Worm (Caenorhabditis elegans) whole organism, L4/young adult: ENCODE results near the gene F55G7.5.
"Not testable (repeated sequence)": the region's sequence is repeated elsewhere in the genome, so short reads cannot be mapped to it uniquely, and the experiment has no call there.

Source experiments
- W03F9.2 ChIP-seq: fragments of 150-350 bp; optimal IDR thresholded peaks from 2 replicates; lab custom pipeline; 2014; ENCODE audit warnings: missing biosample characterization, missing genetic modification characterization
- dao-5 ChIP-seq: sonication (generic microtip); optimal IDR thresholded peaks from 2 replicates; lab custom pipeline; 2016; ENCODE audit warnings: missing genotype, missing genetic modification characterization, moderate library complexity, missing compliant biosample characterization
- him-1 ChIP-seq: sonication (generic microtip); optimal IDR thresholded peaks from 2 replicates; lab custom pipeline; 2016; ENCODE audit warnings: missing genotype, missing genetic modification reagents, missing genetic modification characterization, missing compliant biosample characterization

F55G7.5 gene

DNA sequence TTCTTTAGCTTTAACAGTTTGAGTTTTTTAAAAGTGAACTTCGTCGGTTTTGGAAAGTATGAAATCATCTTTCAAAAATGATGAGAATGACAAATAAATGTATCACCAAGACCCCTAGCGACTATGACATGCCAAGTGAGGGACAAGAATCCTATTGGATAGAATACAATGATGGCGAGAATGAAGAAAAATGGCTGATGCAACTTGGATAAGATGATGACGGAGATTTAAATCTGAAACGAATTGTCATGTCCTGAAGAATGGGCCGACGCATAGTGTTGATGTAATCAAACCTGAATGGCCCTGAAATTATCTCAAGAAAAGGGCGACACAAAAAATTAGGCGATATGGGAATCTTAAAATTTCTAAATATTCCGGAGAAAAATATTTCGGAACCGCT is 24.9 kb upstream of the F55G7.5 start:
- no peak for TF ChIP-seq dao-5 (tag; lab: Kevin White, UChicago)
- no peak for TF ChIP-seq W03F9.2 (tag; lab: Kevin White, UChicago)
- TF ChIP-seq him-1 (tag; lab: Kevin White, UChicago): no peak

DNA sequence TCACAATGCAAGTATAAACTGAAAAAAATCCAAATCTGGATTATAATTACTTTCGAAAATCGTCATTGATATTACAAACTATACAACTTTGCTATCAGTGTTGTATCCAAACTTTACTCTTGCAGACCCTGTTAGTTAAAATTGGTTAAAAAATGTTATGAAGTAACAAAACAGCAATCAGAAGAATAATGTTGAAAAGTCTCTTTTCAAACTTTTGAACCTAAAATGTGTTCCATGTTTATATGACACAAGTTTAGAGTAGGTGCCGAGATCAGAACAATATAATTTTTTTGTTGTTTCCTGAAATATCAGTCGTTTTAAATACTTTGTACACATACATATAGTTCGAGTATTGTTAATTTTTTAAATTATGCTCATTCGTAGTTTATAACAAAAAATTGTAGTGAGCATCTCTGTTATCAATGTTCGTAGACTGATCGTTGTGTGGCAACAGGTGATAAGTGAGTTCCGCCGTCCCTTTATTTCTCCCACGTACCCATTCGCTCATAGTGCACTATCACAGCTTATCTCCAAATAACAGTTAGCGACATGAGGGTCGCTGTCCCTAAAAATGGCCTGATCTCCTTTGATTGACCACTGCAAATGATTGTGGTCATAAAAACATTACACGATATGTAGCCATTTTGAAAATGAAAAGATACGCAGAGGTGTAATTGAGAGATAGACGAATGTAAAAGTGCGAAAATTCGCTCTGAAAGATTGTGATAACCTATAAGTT is 23.5 kb upstream of the F55G7.5 start:
- TF ChIP-seq dao-5 (tag; lab: Kevin White, UChicago) (no peak), W03F9.2 (tag; lab: Kevin White, UChicago) (no peak), him-1 (tag; lab: Kevin White, UChicago) (no peak)

DNA sequence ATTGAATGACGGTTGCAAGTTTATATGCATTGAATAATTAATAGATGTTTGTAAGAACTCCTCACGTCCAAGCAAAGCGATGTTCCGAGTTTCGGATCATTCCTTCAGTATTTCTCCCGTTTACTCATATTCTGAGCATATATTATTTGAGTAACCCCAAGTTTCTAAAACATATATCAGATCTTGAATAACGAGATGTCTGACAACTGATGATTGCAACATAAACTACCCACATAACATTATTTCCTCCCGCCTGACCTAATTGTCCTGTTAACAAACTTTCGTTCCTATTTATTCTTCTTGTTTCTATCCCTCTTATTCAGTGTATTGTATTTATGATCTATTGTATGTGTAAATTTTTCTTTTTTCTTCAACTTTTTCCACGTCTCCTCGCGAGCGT is 22.4 kb upstream of the F55G7.5 start, which contains the start of gene C49F5.13:
Gene C49F5.13, plus strand, starts transcription at position 301 of the 400 bp plus-strand sequence.
- not testable (repeated sequence) for TF ChIP-seq dao-5, him-1, W03F9.2 (tag; lab: Kevin White, UChicago)

DNA sequence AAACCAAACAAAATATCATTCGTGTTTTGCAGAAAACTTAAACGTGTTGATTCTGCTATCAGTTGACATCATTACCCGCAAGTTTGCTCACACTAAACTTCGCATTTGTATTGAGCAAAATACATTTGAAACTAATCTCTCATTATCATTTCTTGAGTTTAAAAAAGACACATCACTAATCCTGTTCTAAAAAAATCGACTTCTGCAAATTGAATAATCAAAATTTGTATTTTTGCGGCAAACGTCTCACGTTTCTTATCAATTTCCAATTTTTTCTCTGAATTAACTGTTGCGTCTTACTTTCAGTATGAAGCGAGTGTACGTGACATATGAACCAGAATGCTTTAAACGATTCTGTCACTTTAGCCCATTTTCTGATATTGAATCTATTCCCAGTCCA is 21.1 kb upstream of the F55G7.5 start, which contains the start of gene C49F5.8:
Gene C49F5.8, plus strand, starts transcription at position 301 of the 400 bp plus-strand sequence.
- TF ChIP-seq him-1 (tag; lab: Kevin White, UChicago): no peak
- no peak for TF ChIP-seq dao-5 (tag; lab: Kevin White, UChicago)
- no peak for TF ChIP-seq W03F9.2 (tag; lab: Kevin White, UChicago)

DNA sequence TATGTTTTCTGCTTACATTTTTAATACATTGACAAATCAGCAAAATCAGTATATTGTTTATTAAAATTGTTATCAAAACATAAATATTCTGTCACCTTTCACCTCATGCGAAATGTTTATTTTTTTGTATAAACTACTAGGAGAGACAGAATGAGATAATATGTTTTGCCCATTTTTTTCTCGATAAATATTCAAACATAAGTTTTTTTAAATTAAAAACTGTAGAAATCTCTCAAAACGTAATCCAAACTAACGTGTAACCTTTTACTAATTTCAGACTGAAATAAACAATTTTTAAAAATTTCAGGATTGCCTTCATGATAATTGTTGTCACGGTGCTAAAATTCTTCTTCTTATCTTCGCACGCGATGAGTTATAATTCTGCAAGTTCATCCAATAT is 18.5 kb upstream of the F55G7.5 start, which contains the start of gene T08D10.5:
Gene T08D10.5, plus strand, starts transcription at position 301 of the 400 bp plus-strand sequence.
- TF ChIP-seq dao-5 (tag; lab: Kevin White, UChicago) (no peak), W03F9.2 (tag; lab: Kevin White, UChicago) (no peak), him-1 (tag; lab: Kevin White, UChicago) (no peak)

DNA sequence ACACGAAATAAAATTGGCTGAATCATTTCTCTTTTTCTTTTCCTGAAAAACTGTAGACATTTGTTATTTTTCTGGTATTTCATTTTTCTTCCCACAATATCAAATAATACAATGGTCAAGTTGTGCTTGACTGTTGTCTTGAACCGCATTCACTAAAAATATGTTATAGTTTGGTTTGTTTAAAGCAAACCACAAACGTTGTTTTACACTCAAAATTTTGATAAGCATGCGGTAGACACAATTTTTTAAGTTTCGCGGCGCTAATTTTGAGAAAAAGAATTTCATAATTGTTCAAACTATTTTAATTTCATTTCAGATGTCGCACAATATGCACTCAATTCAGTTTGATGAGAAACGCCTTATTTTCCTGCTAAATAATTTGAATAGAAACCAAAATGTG is 16.4 kb upstream of the F55G7.5 start, which contains the start of gene T08D10.3:
Gene T08D10.3, plus strand, starts transcription at position 301 of the 400 bp plus-strand sequence.
- TF ChIP-seq W03F9.2 (tag; lab: Kevin White, UChicago): no peak
- TF ChIP-seq him-1 (tag; lab: Kevin White, UChicago): no peak
- TF ChIP-seq dao-5 (tag; lab: Kevin White, UChicago): no peak

DNA sequence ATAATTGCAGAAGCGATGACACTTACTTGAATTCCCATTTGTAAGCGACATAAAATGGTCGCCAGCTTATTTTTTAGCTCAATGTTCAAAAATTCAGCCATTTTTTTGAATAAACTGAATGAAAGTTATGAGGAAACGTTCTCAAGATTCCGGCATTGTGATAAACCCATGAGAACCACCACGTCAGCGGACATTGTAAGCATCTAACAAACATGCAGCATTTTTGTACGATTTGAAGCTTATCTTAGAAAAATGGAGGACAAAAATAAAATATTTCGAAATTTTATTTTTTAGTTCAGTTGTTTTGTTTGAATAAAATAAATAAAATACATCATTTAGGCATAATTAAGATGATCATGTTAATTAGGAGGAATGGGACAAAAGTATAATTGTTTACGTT is 14.5 kb upstream of the F55G7.5 start, which contains the start of gene T08D10.4:
Gene T08D10.4, minus strand, starts transcription at position 101 of the 400 bp plus-strand sequence.
- TF ChIP-seq W03F9.2 (tag; lab: Kevin White, UChicago) (no peak), him-1 (tag; lab: Kevin White, UChicago) (no peak), dao-5 (tag; lab: Kevin White, UChicago) (no peak)

DNA sequence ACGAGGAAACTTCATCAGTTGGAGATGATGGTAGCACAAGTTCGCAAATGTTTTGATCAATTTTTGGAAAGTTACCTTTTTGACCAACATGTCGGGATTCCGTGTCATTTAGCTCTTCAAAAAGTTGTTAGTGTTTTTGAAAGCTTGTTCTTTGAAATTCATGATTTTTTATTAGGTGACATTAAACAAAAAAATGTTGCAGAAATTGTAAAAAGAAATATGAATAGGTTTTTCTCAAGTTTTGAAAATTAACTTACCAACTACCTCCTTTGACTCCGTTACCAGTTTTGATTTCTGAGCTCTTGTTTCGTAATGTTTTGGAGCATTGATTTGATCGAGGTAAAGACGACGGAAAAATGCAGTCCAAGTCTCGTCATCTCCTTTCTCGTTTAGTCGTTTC is 13.4 kb upstream of the F55G7.5 start:
- TF ChIP-seq dao-5 (tag; lab: Kevin White, UChicago) (no peak), him-1 (tag; lab: Kevin White, UChicago) (no peak)

DNA sequence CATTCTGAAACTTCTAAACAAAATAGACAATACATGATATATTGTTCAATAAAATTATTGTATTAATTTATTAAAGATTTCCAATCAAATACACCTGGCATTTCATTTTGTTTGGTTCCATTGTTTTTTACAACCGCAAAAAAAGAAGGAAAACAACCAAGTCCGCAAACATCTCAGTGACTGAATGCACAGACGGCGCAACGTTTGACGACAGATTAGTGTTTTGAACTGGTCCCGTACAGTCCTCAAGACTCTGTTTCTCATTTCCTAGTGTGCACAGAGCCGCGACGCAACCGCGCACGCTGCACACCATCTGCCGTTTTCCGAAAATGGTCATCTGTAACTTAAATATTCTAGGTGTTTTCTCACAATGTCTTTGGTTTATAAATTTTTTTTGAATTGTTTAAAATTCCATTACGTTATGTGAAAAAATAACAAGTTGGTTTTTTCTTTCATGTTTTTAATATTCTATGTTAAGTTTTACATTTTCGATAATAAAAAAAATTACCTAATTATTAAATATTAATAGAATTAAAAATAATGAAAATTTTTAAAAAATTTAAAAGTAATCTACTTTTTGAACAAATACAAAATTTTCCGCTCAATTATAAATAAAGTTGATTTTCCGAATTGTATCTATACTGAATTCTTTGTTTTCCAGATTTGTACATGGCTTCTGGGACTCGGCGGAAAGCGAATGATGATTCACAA is 9.6 kb upstream of the F55G7.5 start, which contains the start of gene lsd-1:
Gene lsd-1, plus strand, starts transcription at position 661 of the 711 bp plus-strand sequence.
- TF ChIP-seq dao-5 (tag; lab: Kevin White, UChicago) (no peak), him-1 (tag; lab: Kevin White, UChicago) (no peak), W03F9.2 (tag; lab: Kevin White, UChicago) (no peak)

DNA sequence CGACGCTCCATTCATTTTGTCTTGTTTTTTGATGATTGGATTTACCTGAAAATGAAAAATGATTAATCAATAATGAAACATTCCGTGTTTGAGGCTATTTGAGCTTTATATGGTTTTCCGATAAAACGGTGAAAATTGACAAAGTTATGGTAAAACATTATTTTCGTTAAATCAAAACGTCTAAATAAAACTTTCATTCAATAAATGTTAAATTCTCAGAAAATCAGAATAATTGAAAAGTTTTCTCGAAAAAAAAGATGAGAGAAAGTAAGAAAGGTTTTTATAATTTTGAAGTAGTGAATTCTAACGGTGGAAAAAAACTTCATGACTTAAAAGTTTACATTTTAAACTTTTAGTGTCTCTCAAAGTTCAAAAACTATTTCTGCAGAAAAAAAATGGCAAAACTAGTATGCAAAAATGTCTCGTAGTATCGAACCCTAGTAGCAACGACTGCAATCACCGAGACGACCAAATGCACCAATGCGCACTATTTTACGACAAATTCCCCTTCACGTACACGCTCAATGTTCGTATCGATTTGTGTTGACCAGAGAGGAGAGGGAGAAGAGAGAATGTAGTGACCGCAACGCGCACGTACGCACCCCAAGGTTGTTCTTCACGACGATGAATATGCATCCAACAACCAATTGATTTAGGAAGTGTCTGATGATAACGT is 8.2 kb upstream of the F55G7.5 start, which contains the start of gene nfya-1:
Gene nfya-1, minus strand, starts transcription at position 51 of the 676 bp plus-strand sequence.
- TF ChIP-seq him-1 (tag; lab: Kevin White, UChicago): no peak
- TF ChIP-seq dao-5 (tag; lab: Kevin White, UChicago): no peak
- no peak for TF ChIP-seq W03F9.2 (tag; lab: Kevin White, UChicago)

DNA sequence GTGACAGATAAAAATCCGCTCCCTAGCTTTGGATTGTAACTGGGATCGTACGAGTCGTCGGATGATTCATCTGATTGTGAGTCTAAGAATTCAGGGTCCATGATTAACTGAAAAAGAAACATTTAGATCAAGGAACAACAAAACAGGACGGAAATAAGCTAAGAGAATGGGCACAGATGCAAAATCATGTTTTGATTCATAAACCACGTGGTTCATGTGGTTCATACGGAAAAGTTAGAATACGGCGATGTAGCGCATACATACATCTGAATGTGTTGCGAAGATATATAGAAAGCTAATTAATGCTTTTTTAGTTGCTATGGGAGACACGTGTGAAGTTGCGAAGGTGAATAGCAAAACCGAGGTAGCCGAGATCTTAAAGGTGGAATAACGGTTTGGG is 3.2 kb upstream of the F55G7.5 start, which contains the start of gene F55G7.3:
Gene F55G7.3, minus strand, starts transcription at position 101 of the 400 bp plus-strand sequence.
- TF ChIP-seq dao-5 (tag; lab: Kevin White, UChicago): no peak
- no peak for TF ChIP-seq him-1 (tag; lab: Kevin White, UChicago)
- TF ChIP-seq W03F9.2 (tag; lab: Kevin White, UChicago): no peak

DNA sequence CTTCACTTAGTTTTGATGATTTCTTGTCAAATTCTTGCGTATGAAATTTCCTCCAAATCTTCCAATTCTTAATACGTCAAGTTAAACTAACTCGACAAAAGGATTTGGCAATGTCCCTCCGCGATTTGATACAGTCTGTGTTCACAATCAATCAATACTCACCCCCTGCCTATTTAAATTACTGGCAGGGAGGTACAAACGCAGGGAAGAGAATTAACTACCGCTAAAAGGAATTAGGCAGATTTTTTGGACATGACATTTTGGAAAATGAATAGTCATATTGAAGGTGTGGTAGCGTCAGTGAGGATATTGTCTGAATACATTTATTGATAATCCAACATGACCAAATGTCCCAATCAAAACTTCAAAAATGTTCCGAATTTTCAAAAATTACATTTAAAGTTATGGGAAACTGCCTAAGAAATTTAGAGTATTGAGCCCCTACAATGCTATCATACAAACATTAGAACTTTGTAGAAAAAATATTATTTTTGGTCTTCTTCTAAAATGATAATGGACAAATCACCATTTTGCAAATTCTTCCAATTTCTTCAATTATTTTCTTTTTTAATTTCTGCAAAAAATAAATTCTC is 1.3 kb downstream of the F55G7.5 start:
- peak; percentile 93 for TF ChIP-seq dao-5 (tag; lab: Kevin White, UChicago)
- peak; percentile 99 for TF ChIP-seq him-1 (tag; lab: Kevin White, UChicago)
- peak; percentile 97 for TF ChIP-seq W03F9.2 (tag; lab: Kevin White, UChicago)
